Worm (Caenorhabditis elegans): ENCODE results near the gene ZC250.2.

DNA sequence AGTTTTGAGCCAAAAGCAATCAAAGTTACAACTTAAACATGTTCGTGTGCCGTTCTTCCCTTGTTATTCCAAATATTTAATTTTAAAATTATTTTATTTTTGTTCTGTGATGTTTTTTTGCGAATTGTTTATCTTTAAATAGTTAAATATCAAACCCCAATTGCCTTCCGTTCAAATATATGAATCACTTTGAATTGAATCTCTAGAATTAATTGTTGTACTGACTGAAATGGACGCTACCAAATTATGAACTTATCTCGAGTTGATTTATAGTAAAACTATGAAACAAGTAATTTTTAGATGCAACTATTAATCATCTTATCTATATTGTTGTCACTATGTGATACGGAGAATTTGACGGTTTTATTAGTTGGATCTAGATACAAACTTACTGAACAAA lies at the start of gene ZC250.2:
- TF ChIP-seq snpc-4 (tag; optimal IDR thresholded peaks at IDR 0.05) (no peak), egl-27 (tag; optimal IDR thresholded peaks at IDR 0.05) (no peak), ZK546.5 (tag; optimal IDR thresholded peaks at IDR 0.05) (no peak), aly-2 (tag; optimal IDR thresholded peaks at IDR 0.05) (no peak), nhr-12 (tag; optimal IDR thresholded peaks at IDR 0.05) (no peak), nhr-25 (tag; optimal IDR thresholded peaks at IDR 0.05) (no peak), elt-3 (tag; optimal IDR thresholded peaks at IDR 0.05) (no peak)
